Worm (Caenorhabditis elegans): ENCODE data around the gene cri-3.
A peak's percentile ranks its signal among the peaks of the same experiment; 100 is the strongest.

cri-3 gene

DNA sequence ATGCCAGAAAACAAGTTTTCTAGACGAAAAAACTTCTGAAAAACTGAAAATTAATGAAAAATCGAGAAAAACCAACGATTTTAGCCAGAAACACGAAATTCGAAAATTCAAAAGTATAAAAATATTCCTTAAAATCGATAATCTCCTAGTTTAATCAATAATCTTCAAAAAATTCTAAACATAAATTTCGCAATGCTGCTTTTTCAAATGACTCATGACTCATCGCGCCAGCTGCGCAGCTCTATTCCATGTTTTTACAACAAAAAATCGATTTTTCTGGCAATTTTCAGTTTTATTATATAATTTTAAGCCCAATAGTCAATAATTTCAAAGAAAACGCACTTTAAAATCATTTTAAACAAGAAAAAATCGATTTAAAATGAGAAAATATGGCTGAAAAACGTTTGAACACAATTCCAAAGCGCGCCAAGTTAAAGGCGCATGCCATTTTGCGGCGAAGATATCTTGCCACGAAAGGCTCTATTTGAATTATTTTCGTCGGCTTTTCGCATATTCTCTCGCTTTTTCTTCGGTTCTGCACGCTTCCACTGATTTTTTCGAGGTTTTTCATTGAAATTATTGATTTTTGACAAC lies at the start of gene cri-3:
cri-3 (plus strand) TSS at position 482 of the 594 bp plus-strand sequence.
- TF ChIP-seq bed-3 (GFP tag; optimal IDR thresholded peaks at IDR 0.05) (no peak), snpc-4 (tag; optimal IDR thresholded peaks at IDR 0.05) (no peak), ceh-43 (GFP tag; optimal IDR thresholded peaks at IDR 0.05) (no peak), ces-1 (GFP tag; optimal IDR thresholded peaks at IDR 0.05) (peak; percentile 27), ham-2 (GFP tag; optimal IDR thresholded peaks at IDR 0.05) (peak; percentile 20), nhr-12 (tag; optimal IDR thresholded peaks at IDR 0.05) (no peak), blmp-1 (tag; optimal IDR thresholded peaks at IDR 0.05) (no peak), ceh-83 (GFP tag; optimal IDR thresholded peaks at IDR 0.05) (no peak), unc-120 (tag; optimal IDR thresholded peaks at IDR 0.05; ENCODE audit: poor library complexity, severe bottlenecking) (peak; percentile 88), tbx-8 (GFP tag; optimal IDR thresholded peaks at IDR 0.05) (no peak), nhr-2 (tag; optimal IDR thresholded peaks at IDR 0.05) (no peak), pha-4 (tag; optimal IDR thresholded peaks at IDR 0.05) (no peak), unc-62 (GFP tag; optimal IDR thresholded peaks at IDR 0.05) (no peak)

DNA sequence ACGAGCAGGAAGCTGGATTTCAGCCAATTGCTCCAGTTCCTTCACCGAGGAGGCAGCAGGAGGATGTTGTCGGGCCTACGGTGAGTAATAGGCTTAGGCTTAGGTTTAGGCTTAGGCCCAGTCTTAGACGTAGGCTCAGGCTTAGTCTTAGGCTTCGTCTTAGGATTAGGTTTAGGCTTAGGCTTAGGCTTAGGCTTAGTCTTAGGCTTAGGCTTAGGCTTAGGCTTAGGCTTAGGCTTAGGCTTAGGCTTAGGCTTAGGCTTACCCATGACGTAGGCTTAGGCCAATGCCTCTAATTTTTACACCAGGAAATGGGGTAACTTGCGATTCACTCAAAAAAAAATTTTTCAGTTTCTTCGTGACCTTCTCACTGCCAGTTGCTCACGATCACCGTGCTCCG lies 49.5 kb upstream of the cri-3 start:
- TF ChIP-seq ham-2 (GFP tag; optimal IDR thresholded peaks at IDR 0.05) (peak; percentile 8), unc-120 (tag; optimal IDR thresholded peaks at IDR 0.05; ENCODE audit: poor library complexity, severe bottlenecking) (no peak), ceh-39 (tag; optimal IDR thresholded peaks at IDR 0.05) (no peak)

DNA sequence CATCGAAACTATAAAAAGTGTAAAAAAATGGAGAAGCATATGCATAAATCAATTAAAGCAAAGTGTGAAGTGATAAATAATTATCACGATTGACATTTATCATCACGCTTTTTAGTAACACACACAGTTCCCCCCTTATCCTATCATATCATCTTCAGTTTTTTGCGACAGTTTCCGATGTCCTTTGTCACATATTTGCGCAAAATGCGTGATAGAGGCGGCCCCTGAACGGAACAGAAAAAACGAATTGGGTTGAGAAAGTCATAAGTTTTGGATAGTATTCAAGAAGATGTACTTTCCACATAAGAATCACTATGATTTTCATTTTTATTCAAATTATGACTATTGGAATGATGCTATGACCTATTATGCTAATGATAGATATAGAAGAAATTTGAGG lies 47.1 kb upstream of the cri-3 start:
- no peak for TF ChIP-seq lin-32 (GFP tag; optimal IDR thresholded peaks at IDR 0.05)
- TF ChIP-seq sem-2 (GFP tag; optimal IDR thresholded peaks at IDR 0.05), result no peak
- no peak for TF ChIP-seq lsy-2 (tag; optimal IDR thresholded peaks at IDR 0.05)
- TF ChIP-seq nhr-12 (tag; optimal IDR thresholded peaks at IDR 0.05), result no peak
- no peak for TF ChIP-seq hlh-1 (tag; optimal IDR thresholded peaks at IDR 0.05)

DNA sequence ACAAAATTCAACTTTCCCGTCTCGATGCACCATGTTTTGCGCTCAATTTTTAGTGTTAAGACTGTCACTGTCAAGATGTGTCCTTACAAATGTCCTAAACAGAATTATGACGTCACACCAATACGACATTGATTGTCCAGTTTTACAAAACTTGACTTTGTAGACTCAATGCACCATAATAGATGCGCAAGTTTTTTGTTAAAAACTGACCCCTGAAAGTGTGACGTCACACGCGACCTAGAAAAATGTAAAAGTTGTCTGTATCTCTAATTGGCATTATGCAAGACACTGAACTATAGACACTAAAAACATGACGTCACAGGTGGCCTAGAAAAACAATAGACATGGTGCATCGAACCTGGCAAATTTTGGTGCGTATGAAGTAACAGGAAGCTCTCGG lies 45.1 kb upstream of the cri-3 start:
- TF ChIP-seq zip-8 (tag; optimal IDR thresholded peaks at IDR 0.05) (peak; percentile 90), nhr-28 (tag; optimal IDR thresholded peaks at IDR 0.05) (no peak), blmp-1 (tag; optimal IDR thresholded peaks at IDR 0.05) (no peak), ztf-11 (tag; optimal IDR thresholded peaks at IDR 0.05) (no peak)

DNA sequence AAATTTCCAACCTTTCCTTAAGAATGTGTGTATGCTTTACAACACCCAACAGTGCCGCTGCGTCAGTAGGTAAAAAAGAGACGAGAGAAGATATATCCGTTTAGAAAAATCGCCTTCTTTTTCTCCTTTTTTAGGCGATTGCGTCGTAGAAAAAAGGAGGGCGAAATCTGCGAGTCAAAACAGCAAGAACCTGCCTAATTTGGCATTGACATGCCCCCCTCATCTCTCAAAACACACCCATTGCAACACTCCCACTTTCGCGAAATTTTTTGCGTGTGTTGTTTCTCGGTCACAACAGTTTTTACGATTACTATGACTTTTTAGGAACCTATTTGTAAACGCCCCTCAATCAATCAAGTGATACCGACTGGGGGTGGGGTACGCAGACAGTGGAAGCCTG lies 44.5 kb upstream of the cri-3 start:
- TF ChIP-seq unc-120 (tag; optimal IDR thresholded peaks at IDR 0.05; ENCODE audit: poor library complexity, severe bottlenecking) (no peak), snpc-4 (tag; optimal IDR thresholded peaks at IDR 0.05) (no peak), nhr-2 (tag; optimal IDR thresholded peaks at IDR 0.05) (no peak), mls-2 (tag; optimal IDR thresholded peaks at IDR 0.05) (no peak), sem-2 (GFP tag; optimal IDR thresholded peaks at IDR 0.05) (no peak), nhr-237 (tag; optimal IDR thresholded peaks at IDR 0.05) (no peak), lin-13 (tag; optimal IDR thresholded peaks at IDR 0.05) (no peak), ceh-83 (GFP tag; optimal IDR thresholded peaks at IDR 0.05) (no peak), lin-32 (GFP tag; optimal IDR thresholded peaks at IDR 0.05) (no peak), elt-3 (tag; optimal IDR thresholded peaks at IDR 0.05) (no peak), unc-62 (GFP tag; optimal IDR thresholded peaks at IDR 0.05) (no peak), elt-1 (tag; optimal IDR thresholded peaks at IDR 0.05; ENCODE audit: borderline replicate concordance, insufficient read depth) (no peak), bed-3 (GFP tag; optimal IDR thresholded peaks at IDR 0.05) (no peak), pha-4 (tag; optimal IDR thresholded peaks at IDR 0.05) (no peak), ceh-43 (GFP tag; optimal IDR thresholded peaks at IDR 0.05) (no peak), nhr-12 (tag; optimal IDR thresholded peaks at IDR 0.05) (no peak), M03D4.4 (tag; optimal IDR thresholded peaks at IDR 0.05) (no peak), ham-2 (GFP tag; optimal IDR thresholded peaks at IDR 0.05) (no peak)

DNA sequence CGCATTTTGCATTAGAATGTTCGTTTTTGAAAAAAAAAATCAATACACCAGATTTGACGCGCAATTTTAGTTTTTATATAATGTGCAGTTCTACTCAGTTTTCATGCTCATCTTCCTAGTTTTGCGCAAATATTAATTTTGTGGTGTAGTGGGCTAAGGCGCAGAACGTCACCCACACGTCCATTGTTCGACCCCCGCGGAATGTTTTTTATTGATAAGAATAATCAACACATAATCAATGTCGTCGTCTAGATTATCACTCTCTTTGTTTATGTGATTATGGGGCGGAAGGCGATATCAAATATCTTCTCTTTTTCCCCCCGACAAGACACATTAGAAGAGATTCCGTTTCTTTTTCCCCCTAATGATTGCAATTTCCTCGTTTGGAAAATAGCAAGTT lies 40.4 kb upstream of the cri-3 start:
- TF ChIP-seq elt-3 (tag; optimal IDR thresholded peaks at IDR 0.05) (peak; percentile 61), unc-62 (GFP tag; optimal IDR thresholded peaks at IDR 0.05) (no peak), unc-39 (tag; optimal IDR thresholded peaks at IDR 0.05) (no peak), bed-3 (GFP tag; optimal IDR thresholded peaks at IDR 0.05) (no peak), lsy-2 (tag; optimal IDR thresholded peaks at IDR 0.05) (no peak), drap-1 (GFP tag; optimal IDR thresholded peaks at IDR 0.05) (no peak)
